Fruit fly (Drosophila melanogaster) whole organism, prepupa: ENCODE measurements around the gene CG10969.

ENCODE experiments used
- CG10631 ChIP-seq: fragments of 200-800 bp; sonication (Bioruptor generic); optimal IDR thresholded peaks from 2 replicates; lab custom pipeline; 2016; ENCODE audit warnings: missing biosample characterization, missing genetic modification characterization
- CG11294 ChIP-seq: fragments of 200-800 bp; sonication (Bioruptor generic); IDR thresholded peaks from 2 replicates; pipeline ENCODE4 v1.3.6; 2022; ENCODE audit warnings: missing biosample characterization, missing genetic modification characterization
- CG15336 ChIP-seq: fragments of 200-800 bp; sonication (Bioruptor generic); IDR thresholded peaks from 2 replicates; pipeline ENCODE4 v1.3.6; 2022; ENCODE audit warnings: missing biosample characterization, missing genetic modification characterization
- Eip75B ChIP-seq: fragments of 200-800 bp; sonication (Bioruptor generic); optimal IDR thresholded peaks from 3 replicates; lab custom pipeline; 2016; ENCODE audit warnings: missing biosample characterization, missing genetic modification characterization
- Eip93F ChIP-seq: fragments of 200-800 bp; sonication (Bioruptor generic); optimal IDR thresholded peaks from 2 replicates; lab custom pipeline; 2016; ENCODE audit warnings: missing biosample characterization, mild to moderate bottlenecking, missing genetic modification characterization
- Ets96B ChIP-seq: fragments of 200-800 bp; optimal IDR thresholded peaks from 2 replicates; lab custom pipeline; 2019; ENCODE audit warnings: missing biosample characterization, mild to moderate bottlenecking, missing genetic modification characterization, moderate library complexity
- eg ChIP-seq: fragments of 200-800 bp; sonication (Bioruptor generic); IDR thresholded peaks from 3 replicates; pipeline ENCODE4 v1.3.6; 2022; ENCODE audit warnings: missing biosample characterization, missing genetic modification characterization
- fd85E ChIP-seq: fragments of 200-800 bp; sonication (Bioruptor generic); optimal IDR thresholded peaks from 3 replicates; lab custom pipeline; 2016; ENCODE audit warnings: missing biosample characterization, missing genetic modification characterization
- salr ChIP-seq, 2 experiments: fragments of 200-800 bp; sonication (Bioruptor generic); optimal IDR thresholded peaks; 3 replicates each; lab custom pipeline; 2016 to 2018; ENCODE audit warnings: missing biosample characterization in 2 of 2, missing genetic modification characterization in 2 of 2, mild to moderate bottlenecking in 1 of 2
- svp ChIP-seq: fragments of 200-800 bp; sonication (Bioruptor generic); peaks from one replicate; lab custom pipeline; 2016; ENCODE audit warnings: missing biosample characterization, missing genetic modification characterization

CG10969 gene

dm6 chr3L:12729601-12730000 lies 51.3 kb downstream of the CG10969 start:
- TF ChIP-seq eg (GFP tag; lab: Robert Waterston, UW): no peak
- TF ChIP-seq CG15336: no peak
- no peak for TF ChIP-seq Eip93F (GFP tag; lab: Kevin White, UChicago)
- no peak for TF ChIP-seq Eip75B (GFP tag; lab: Kevin White, UChicago)
- TF ChIP-seq CG10631 (GFP tag; lab: Kevin White, UChicago): no peak
- TF ChIP-seq salr (GFP tag; optimal IDR thresholded peaks at IDR 0.05; lab: Kevin White, UChicago): no peak
- no peak for TF ChIP-seq CG11294 (GFP tag; lab: Robert Waterston, UW)
- TF ChIP-seq Ets96B (tag; lab: Kevin White, UChicago): no peak
- no peak for TF ChIP-seq fd85E
- TF ChIP-seq svp (GFP tag; lab: Kevin White, UChicago): no peak
